Fruit fly (Drosophila melanogaster) whole organism, embryonic: ENCODE measurements around the gene Rab19.

Source experiments
- Awh ChIP-seq: fragments of 200-800 bp; sonication (Bioruptor generic); IDR thresholded peaks from 2 replicates; pipeline ENCODE4, ENCODE4 v1.3.6; 2022; ENCODE audit warnings: missing biosample characterization, missing genetic modification characterization
- CG10274 ChIP-seq: fragments of 200-800 bp; sonication (Bioruptor generic); optimal IDR thresholded peaks from 3 replicates; lab custom pipeline; 2017; ENCODE audit warnings: missing biosample characterization, mild to moderate bottlenecking, missing genetic modification characterization
- CG11093 ChIP-seq: fragments of 200-800 bp; sonication (Bioruptor generic); IDR thresholded peaks from 3 replicates; pipeline ENCODE4 v1.3.6; 2022; ENCODE audit warnings: missing biosample characterization, missing genetic modification characterization
- CG11723 ChIP-seq: fragments of 200-800 bp; sonication (Bioruptor generic); optimal IDR thresholded peaks from 2 replicates; lab custom pipeline; 2017; ENCODE audit warnings: missing biosample characterization, mild to moderate bottlenecking, missing genetic modification characterization
- CG14667 ChIP-seq: fragments of 200-800 bp; sonication (Bioruptor generic); IDR thresholded peaks from 2 replicates; pipeline ENCODE4 v1.3.6; 2022; ENCODE audit warnings: missing biosample characterization, missing genetic modification characterization
- CG2129 ChIP-seq: fragments of 200-800 bp; sonication (Bioruptor generic); IDR thresholded peaks from 2 replicates; pipeline ENCODE4 v1.3.6; 2022; ENCODE audit warnings: missing biosample characterization, missing genetic modification characterization; ENCODE audit not compliant: partially characterized antibody
- CG2678 ChIP-seq: fragments of 200-800 bp; sonication (Bioruptor generic); optimal IDR thresholded peaks from 3 replicates; lab custom pipeline; 2019; ENCODE audit warnings: missing biosample characterization, mild to moderate bottlenecking, missing genetic modification characterization, moderate library complexity
- CG2875 ChIP-seq: fragments of 200-800 bp; sonication (Bioruptor generic); optimal IDR thresholded peaks from 2 replicates; lab custom pipeline; 2017; ENCODE audit warnings: missing biosample characterization, mild to moderate bottlenecking, missing genetic modification characterization, missing genetic modification reagents
- CG34224 ChIP-seq: fragments of 200-800 bp; sonication (Bioruptor generic); IDR thresholded peaks from 3 replicates; pipeline ENCODE4 v1.3.6; 2022; ENCODE audit warnings: missing biosample characterization, missing genetic modification characterization; ENCODE audit not compliant: partially characterized antibody
- CG6254 ChIP-seq: fragments of 200-800 bp; sonication (Bioruptor generic); optimal IDR thresholded peaks from 3 replicates; lab custom pipeline; 2017; ENCODE audit warnings: mild to moderate bottlenecking, missing biosample characterization, missing genetic modification reagents, missing genetic modification characterization
- CG6854 ChIP-seq: fragments of 200-800 bp; sonication (Bioruptor generic); optimal IDR thresholded peaks from 3 replicates; lab custom pipeline; 2017; ENCODE audit warnings: missing biosample characterization, mild to moderate bottlenecking, missing genetic modification characterization
- CG7271 ChIP-seq: fragments of 200-800 bp; sonication (Bioruptor generic); optimal IDR thresholded peaks from 2 replicates; lab custom pipeline; 2018; ENCODE audit warnings: missing biosample characterization, mild to moderate bottlenecking, missing genetic modification characterization, moderate library complexity
- CG7786 ChIP-seq: fragments of 200-800 bp; sonication (Bioruptor generic); optimal IDR thresholded peaks from 2 replicates; lab custom pipeline; 2016; ENCODE audit warnings: missing biosample characterization, missing genetic modification characterization
- CG8359 ChIP-seq: fragments of 200-800 bp; sonication (Bioruptor generic); optimal IDR thresholded peaks from 2 replicates; lab custom pipeline; 2017; ENCODE audit warnings: missing biosample characterization, mild to moderate bottlenecking, missing genetic modification characterization, borderline replicate concordance
- CG9876 ChIP-seq: fragments of 200-800 bp; sonication (Bioruptor generic); optimal IDR thresholded peaks from 2 replicates; lab custom pipeline; 2016; ENCODE audit warnings: missing biosample characterization, missing genetic modification characterization
- CrebB ChIP-seq: fragments of 200-800 bp; sonication (Bioruptor generic); optimal IDR thresholded peaks from 3 replicates; lab custom pipeline; 2018; ENCODE audit warnings: missing biosample characterization, mild to moderate bottlenecking, missing genetic modification characterization
- H2.0 ChIP-seq: fragments of 200-800 bp; sonication (Bioruptor generic); IDR thresholded peaks from 2 replicates; pipeline ENCODE4 v1.3.6; 2022; ENCODE audit warnings: missing biosample characterization, missing genetic modification characterization
- Hmr ChIP-seq: fragments of 200-800 bp; sonication (Bioruptor generic); optimal IDR thresholded peaks from 3 replicates; lab custom pipeline; 2017; ENCODE audit warnings: mild to moderate bottlenecking, missing biosample characterization, missing genetic modification reagents, missing genetic modification characterization
- NC2β ChIP-seq: fragments of 200-800 bp; sonication (Bioruptor generic); optimal IDR thresholded peaks from 2 replicates; lab custom pipeline; 2016; ENCODE audit warnings: missing biosample characterization, missing genetic modification characterization
- Pdp1 ChIP-seq, 2 experiments: fragments of 200-800 bp; sonication (Bioruptor generic); optimal IDR thresholded peaks; 3 replicates each; lab custom pipeline; 2016; ENCODE audit warnings: missing biosample characterization in 2 of 2, missing genetic modification characterization in 2 of 2, mild to moderate bottlenecking in 1 of 2, moderate library complexity in 1 of 2
- Poxn ChIP-seq: fragments of 200-800 bp; sonication (Bioruptor generic); IDR thresholded peaks from 2 replicates; pipeline ENCODE4 v1.3.6; 2022; ENCODE audit warnings: missing biosample characterization, missing genetic modification characterization
- Ptx1 ChIP-seq: fragments of 200-800 bp; sonication (Bioruptor generic); IDR thresholded peaks from 2 replicates; pipeline ENCODE4 v1.3.6; 2022; ENCODE audit warnings: missing biosample characterization, missing genetic modification characterization
- Ravus ChIP-seq: fragments of 200-800 bp; sonication (Bioruptor generic); IDR thresholded peaks from 2 replicates; pipeline ENCODE4 v1.3.6; 2022; ENCODE audit warnings: missing biosample characterization, missing genetic modification characterization
- Scr ChIP-seq: fragments of 200-800 bp; sonication (Bioruptor generic); IDR thresholded peaks from 2 replicates; pipeline ENCODE4 v1.3.6; 2022; ENCODE audit warnings: missing biosample characterization, missing genetic modification characterization; ENCODE audit not compliant: partially characterized antibody
- Side ChIP-seq: fragments of 200-800 bp; sonication (Bioruptor generic); optimal IDR thresholded peaks from 2 replicates; lab custom pipeline; 2016; ENCODE audit warnings: missing biosample characterization, missing genetic modification characterization
- bsh ChIP-seq, 2 experiments: fragments of 200-800 bp; sonication (Bioruptor generic); optimal IDR thresholded peaks; 2 replicates each; lab custom pipeline; 2017 to 2018; ENCODE audit warnings: mild to moderate bottlenecking in 2 of 2, missing biosample characterization in 2 of 2, missing genetic modification characterization in 2 of 2, moderate library complexity in 1 of 2
- btn ChIP-seq: fragments of 200-800 bp; sonication (Bioruptor generic); optimal IDR thresholded peaks from 2 replicates; lab custom pipeline; 2016; ENCODE audit warnings: missing biosample characterization, missing genetic modification characterization
- chif ChIP-seq, 2 experiments: fragments of 200-800 bp; sonication (Bioruptor generic); optimal IDR thresholded peaks; 3 replicates each; lab custom pipeline; 2016; ENCODE audit warnings: missing biosample characterization in 2 of 2, missing genetic modification characterization in 2 of 2
- ci ChIP-seq: fragments of 200-800 bp; sonication (Bioruptor generic); IDR thresholded peaks from 3 replicates; pipeline ENCODE4 v1.3.6; 2022; ENCODE audit warnings: missing biosample characterization, missing genetic modification characterization
- dan ChIP-seq: fragments of 200-800 bp; sonication (Bioruptor generic); IDR thresholded peaks from 2 replicates; pipeline ENCODE4 v1.3.6; 2022; ENCODE audit warnings: missing biosample characterization, missing genetic modification characterization
- danr ChIP-seq: fragments of 200-800 bp; sonication (Bioruptor generic); IDR thresholded peaks from 2 replicates; pipeline ENCODE4 v1.3.6; 2022; ENCODE audit warnings: missing biosample characterization, missing genetic modification characterization
- dati ChIP-seq: fragments of 200-800 bp; sonication (Bioruptor generic); IDR thresholded peaks from 2 replicates; pipeline ENCODE4 v1.3.6; 2022; ENCODE audit warnings: missing biosample characterization, missing genetic modification characterization
- dimm ChIP-seq: fragments of 200-800 bp; sonication (Bioruptor generic); IDR thresholded peaks from 2 replicates; pipeline ENCODE4 v1.3.6; 2022; ENCODE audit warnings: missing biosample characterization, missing genetic modification characterization
- dmrt99B ChIP-seq: fragments of 200-800 bp; sonication (Bioruptor generic); optimal IDR thresholded peaks from 2 replicates; lab custom pipeline; 2018; ENCODE audit warnings: missing biosample characterization, mild to moderate bottlenecking, missing genetic modification characterization, moderate library complexity
- eve ChIP-seq, 2 experiments: fragments of >200 bp; optimal IDR thresholded peaks; 2 replicates each; lab custom pipeline; 2017; ENCODE audit warnings: missing biosample characterization in 2 of 2, missing genetic modification characterization in 2 of 2
- fd96Cb ChIP-seq: fragments of 200-800 bp; sonication (Bioruptor generic); optimal IDR thresholded peaks from 2 replicates; lab custom pipeline; 2018; ENCODE audit warnings: missing biosample characterization, mild to moderate bottlenecking, missing genetic modification characterization, moderate library complexity
- grn ChIP-seq: fragments of 200-800 bp; sonication (Bioruptor generic); optimal IDR thresholded peaks from 3 replicates; lab custom pipeline; 2017; ENCODE audit warnings: missing biosample characterization, missing genetic modification characterization
- gro ChIP-seq: fragments of 200-800 bp; sonication (Bioruptor generic); optimal IDR thresholded peaks from 2 replicates; lab custom pipeline; 2016; ENCODE audit warnings: missing biosample characterization, missing genetic modification characterization
- gsb ChIP-seq: fragments of 200-800 bp; sonication (Bioruptor generic); IDR thresholded peaks from 2 replicates; pipeline ENCODE4 v1.3.6; 2022; ENCODE audit warnings: missing biosample characterization, missing genetic modification characterization
- gsb-n ChIP-seq: fragments of 200-800 bp; sonication (Bioruptor generic); optimal IDR thresholded peaks from 3 replicates; lab custom pipeline; 2018; ENCODE audit warnings: missing biosample characterization, mild to moderate bottlenecking, missing genetic modification characterization
- jigr1 ChIP-seq: fragments of 200-800 bp; sonication (Bioruptor generic); IDR thresholded peaks from 3 replicates; pipeline ENCODE4 v1.3.6; 2022; ENCODE audit warnings: missing biosample characterization, missing genetic modification characterization
- lola ChIP-seq, 3 experiments: fragments of >200 bp in 2 of 3; fragments of 200-800 bp in 1 of 3; sonication (Bioruptor generic) in 1 of 3; optimal IDR thresholded peaks; 2 replicates each; lab custom pipeline; 2017 to 2019; ENCODE audit warnings: missing biosample characterization in 3 of 3, missing genetic modification characterization in 3 of 3, mild to moderate bottlenecking in 1 of 3, moderate library complexity in 1 of 3
- mirr ChIP-seq: fragments of 200-800 bp; sonication (Bioruptor generic); optimal IDR thresholded peaks from 3 replicates; lab custom pipeline; 2018; ENCODE audit warnings: missing biosample characterization, mild to moderate bottlenecking, missing genetic modification characterization
- nmo ChIP-seq: fragments of 200-800 bp; sonication (Bioruptor generic); optimal IDR thresholded peaks from 2 replicates; lab custom pipeline; 2018; ENCODE audit warnings: missing biosample characterization, mild to moderate bottlenecking, missing genetic modification characterization, moderate library complexity
- onecut ChIP-seq: fragments of 200-800 bp; sonication (Bioruptor generic); IDR thresholded peaks from 2 replicates; pipeline ENCODE4 v1.3.6; 2022; ENCODE audit warnings: missing biosample characterization, missing genetic modification characterization
- pzg ChIP-seq: fragments of 200-800 bp; sonication (Bioruptor generic); optimal IDR thresholded peaks from 3 replicates; lab custom pipeline; 2018; ENCODE audit warnings: missing biosample characterization, mild to moderate bottlenecking, missing genetic modification characterization, moderate library complexity
- stc ChIP-seq: fragments of 200-800 bp; sonication (Bioruptor generic); IDR thresholded peaks from 2 replicates; pipeline ENCODE4 v1.3.6; 2022; ENCODE audit warnings: missing biosample characterization, missing genetic modification characterization
- wdn ChIP-seq: fragments of 200-800 bp; sonication (Bioruptor generic); IDR thresholded peaks from 2 replicates; pipeline ENCODE4 v1.3.6; 2022; ENCODE audit warnings: missing biosample characterization, missing genetic modification characterization
- z ChIP-seq: fragments of 200-800 bp; sonication (Bioruptor generic); IDR thresholded peaks from 3 replicates; pipeline ENCODE4 v1.3.6; 2022; ENCODE audit warnings: missing biosample characterization, missing genetic modification characterization

Gene Rab19

DNA sequence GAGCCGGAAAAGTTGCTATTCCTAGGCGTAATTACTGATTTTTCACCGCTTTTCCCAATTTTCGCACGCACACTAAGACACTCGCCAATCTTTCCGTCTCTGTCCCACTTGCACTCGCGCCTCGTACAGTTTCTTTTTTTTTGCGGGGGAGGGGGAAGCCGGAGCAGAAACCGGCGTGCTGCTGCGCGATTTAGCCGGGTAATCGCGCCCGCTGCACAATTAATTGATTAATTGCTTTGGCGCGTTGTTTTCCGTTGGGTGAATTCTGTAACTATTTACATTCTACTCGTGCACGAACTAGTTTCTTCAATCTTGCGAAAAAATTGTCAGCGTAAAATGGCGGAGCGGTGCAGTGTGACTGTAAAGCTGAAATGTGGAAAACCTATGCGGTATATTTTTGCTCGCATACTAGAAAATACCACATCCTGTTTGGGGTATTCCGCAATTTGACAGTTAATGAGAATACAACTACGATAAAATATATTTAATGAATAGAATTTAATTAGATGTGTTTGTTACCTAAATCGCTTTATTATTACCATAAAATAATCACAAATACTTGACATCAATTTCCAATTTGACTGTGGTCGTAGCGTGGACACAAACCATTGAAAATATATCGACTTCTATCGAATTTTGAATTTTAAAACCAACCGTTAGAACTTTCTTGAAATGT is 18.5 kb downstream of the Rab19 start, which contains the start of gene Cpsf6 (continued):
- TF ChIP-seq chif (GFP tag; optimal IDR thresholded peaks at IDR 0.05; lab: Kevin White, UChicago) (peak in 1 of 2 experiments; percentile 17), Awh (peak; percentile 54; the same call in 1 of the 2 replicates), lola (GFP tag; optimal IDR thresholded peaks at IDR 0.05; lab: Kevin White, UChicago) (peak in 1 of 3 experiments; percentile 62), stc (GFP tag; lab: Robert Waterston, UW) (no peak), CG7271 (tag; lab: Kevin White, UChicago) (peak; percentile 42), CG6854 (GFP tag; lab: Kevin White, UChicago) (no peak), CG2129 (no peak), Ptx1 (GFP tag; lab: Robert Waterston, UW) (peak; percentile 54), eve (GFP tag; optimal IDR thresholded peaks at IDR 0.05; lab: Kevin White, UChicago) (no peak), dmrt99B (tag; lab: Kevin White, UChicago) (peak; percentile 41), CrebB (tag; lab: Kevin White, UChicago) (no peak), Scr (GFP tag; lab: Robert Waterston, UW) (no peak; the same call in 1 of the 2 replicates), NC2β (no peak), pzg (GFP tag; lab: Kevin White, UChicago) (peak; percentile 79), CG34224 (GFP tag; lab: Robert Waterston, UW) (peak; percentile 36; the same call in 1 of the 3 replicates), nmo (GFP tag; lab: Kevin White, UChicago) (peak; percentile 80), CG7786 (GFP tag; lab: Kevin White, UChicago) (no peak), gsb-n (tag; lab: Kevin White, UChicago) (peak; percentile 49), CG11723 (GFP tag; lab: Kevin White, UChicago) (no peak), mirr (GFP tag; lab: Kevin White, UChicago) (peak; percentile 31), jigr1 (GFP tag; lab: Robert Waterston, UW) (no peak), Side (no peak), Poxn (no peak), ci (GFP tag; lab: Robert Waterston, UW) (peak; percentile 82), dati (GFP tag; lab: Robert Waterston, UW) (no peak), btn (GFP tag; lab: Kevin White, UChicago) (no peak), grn (GFP tag; lab: Kevin White, UChicago) (no peak), CG8359 (GFP tag; lab: Kevin White, UChicago) (no peak), CG9876 (GFP tag; lab: Kevin White, UChicago) (no peak), danr (GFP tag; lab: Robert Waterston, UW) (no peak), gro (no peak), CG2678 (tag; lab: Kevin White, UChicago) (peak; percentile 68), z (GFP tag; lab: Robert Waterston, UW) (no peak), fd96Cb (tag; lab: Kevin White, UChicago) (peak; percentile 52), gsb (GFP tag; lab: Robert Waterston, UW) (no peak), dimm (no peak), onecut (GFP tag; lab: Robert Waterston, UW) (0 out of 2 replicates have a peak, but pooled peaks have one; percentile 10), dan (no peak), Pdp1 (GFP tag; optimal IDR thresholded peaks at IDR 0.05; lab: Kevin White, UChicago) (peak in 1 of 2 experiments; percentile 40), CG6254 (GFP tag; lab: Kevin White, UChicago) (no peak), CG2875 (GFP tag; lab: Kevin White, UChicago) (peak; percentile 6), CG14667 (GFP tag; lab: Robert Waterston, UW) (peak; percentile 30; the same call in 1 of the 2 replicates), Ravus (GFP tag; lab: Robert Waterston, UW) (no peak; the same call in 1 of the 2 replicates), H2.0 (GFP tag; lab: Robert Waterston, UW) (peak; percentile 79), wdn (GFP tag; lab: Robert Waterston, UW) (no peak), CG10274 (GFP tag; lab: Kevin White, UChicago) (no peak), CG11093 (peak; percentile 42; the same call in 1 of the 3 replicates), Hmr (peak; percentile 57), bsh (GFP tag; optimal IDR thresholded peaks at IDR 0.05; lab: Kevin White, UChicago) (peak in 1 of 2 experiments; percentile 74)
